Worm (Caenorhabditis elegans) whole organism, L3 larva: ENCODE results near the gene T24C2.3.

ENCODE experiments used
- elt-1 ChIP-seq: fragments of 150-350 bp; optimal IDR thresholded peaks from 2 replicates; lab custom pipeline; 2014; ENCODE audit warnings: missing biosample characterization, missing genetic modification characterization
- mdl-1 ChIP-seq: fragments of 150-350 bp; optimal IDR thresholded peaks from 2 replicates; lab custom pipeline; 2014; ENCODE audit warnings: missing biosample characterization, missing genetic modification characterization
- unc-62 ChIP-seq: fragments of 150-350 bp; sonication (generic microtip); optimal IDR thresholded peaks from 4 replicates; lab custom pipeline; 2014; ENCODE audit warnings: missing biosample characterization, missing genetic modification reagents, missing genetic modification characterization
- ztf-11 ChIP-seq: fragments of 150-350 bp; optimal IDR thresholded peaks from 2 replicates; lab custom pipeline; 2014; ENCODE audit warnings: missing biosample characterization, missing genetic modification characterization

DNA sequence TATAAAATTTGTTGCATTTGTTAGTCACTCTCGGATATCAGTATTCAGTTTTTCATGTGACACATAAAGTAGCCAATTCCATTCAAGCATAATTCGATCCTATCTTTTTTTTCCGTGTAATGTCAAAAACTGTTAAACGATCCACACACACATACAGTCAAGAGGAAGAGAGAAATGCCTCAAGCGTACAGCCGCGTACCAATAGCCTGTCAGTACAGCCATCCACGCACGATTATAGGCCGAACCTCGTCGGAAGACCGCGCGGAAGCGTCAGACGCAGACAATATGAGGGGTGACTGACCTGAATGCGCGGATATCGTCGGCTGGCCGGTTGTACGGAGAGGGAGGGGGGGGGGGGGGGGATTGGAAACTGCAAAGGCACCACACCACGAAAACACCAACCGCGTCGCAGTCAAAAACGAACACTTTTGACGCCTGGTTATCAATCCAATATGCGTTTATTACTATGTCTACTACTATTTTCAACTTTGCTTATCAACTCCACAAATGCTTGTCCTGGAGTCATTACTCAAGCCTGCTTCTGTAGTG, 34.3 kb downstream of the T24C2.3 start, which contains the start of gene let-4:
- TF ChIP-seq ztf-11 (tag; lab: Kevin White, UChicago) (no peak), elt-1 (no peak), unc-62 (GFP tag; lab: Kevin White, UChicago) (no peak), mdl-1 (tag; lab: Kevin White, UChicago) (no peak)
